Fruit fly (Drosophila melanogaster): ENCODE data around the gene p24-2.

DNA sequence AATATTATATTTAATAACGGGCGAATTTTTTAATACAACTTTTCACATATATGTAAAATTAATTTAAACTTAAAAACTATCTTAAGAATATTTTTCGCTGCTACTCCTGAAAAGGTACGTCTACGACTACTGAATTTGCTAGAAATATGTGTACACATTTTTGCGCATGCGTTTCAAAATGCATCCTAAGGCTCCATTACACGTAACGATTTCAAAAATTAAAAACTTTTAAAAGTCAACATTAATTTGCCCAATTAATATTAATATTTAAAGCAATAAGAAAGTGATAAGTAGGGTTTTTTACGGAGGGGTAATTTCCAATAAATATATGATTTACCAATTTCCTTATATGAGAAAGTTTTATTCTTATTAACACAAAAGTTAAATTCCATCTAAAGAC lies 38.2 kb upstream of the p24-2 start, which contains the start of gene FoxP:
- TF ChIP-seq psq (optimal IDR thresholded peaks at IDR 0.05), result no peak
- TF ChIP-seq Myc (optimal IDR thresholded peaks at IDR 0.05), result no peak
- no peak for TF ChIP-seq Sin3A (optimal IDR thresholded peaks at IDR 0.05)
- TF ChIP-seq insv (optimal IDR thresholded peaks at IDR 0.05), result no peak
